Fruit fly (Drosophila melanogaster) whole organism, embryonic: Measurements from ENCODE around the gene CG14569.

Experiments used
- Atf6 ChIP-seq: fragments of 200-800 bp; sonication (Bioruptor generic); IDR thresholded peaks from 2 replicates; pipeline ENCODE4 v1.3.6; 2022; ENCODE audit warnings: missing biosample characterization, missing genetic modification characterization
- CG10147 ChIP-seq: fragments of 200-800 bp; sonication (Bioruptor generic); optimal IDR thresholded peaks from 2 replicates; lab custom pipeline; 2019; ENCODE audit warnings: missing biosample characterization, mild to moderate bottlenecking, missing genetic modification characterization, moderate library complexity
- CG10543 ChIP-seq: fragments of 200-800 bp; sonication (Bioruptor generic); optimal IDR thresholded peaks from 3 replicates; lab custom pipeline; 2017; ENCODE audit warnings: missing biosample characterization, mild to moderate bottlenecking, missing genetic modification characterization, moderate library complexity
- CG11085 ChIP-seq: fragments of 200-800 bp; sonication (Bioruptor generic); IDR thresholded peaks from 2 replicates; pipeline ENCODE4 v1.3.6; 2022; ENCODE audit warnings: missing biosample characterization, missing genetic modification characterization
- CG11398 ChIP-seq: fragments of 200-800 bp; sonication (Bioruptor generic); optimal IDR thresholded peaks from 2 replicates; lab custom pipeline; 2016; ENCODE audit warnings: missing biosample characterization, missing genetic modification characterization
- CG12744 ChIP-seq: fragments of 200-800 bp; sonication (Bioruptor generic); optimal IDR thresholded peaks from 2 replicates; lab custom pipeline; 2016; ENCODE audit warnings: missing biosample characterization, missing genetic modification characterization
- CG13123 ChIP-seq: fragments of 200-800 bp; sonication (Bioruptor generic); optimal IDR thresholded peaks from 2 replicates; lab custom pipeline; 2016; ENCODE audit warnings: missing biosample characterization, missing genetic modification characterization
- CG15073 ChIP-seq: fragments of 200-800 bp; sonication (Bioruptor generic); optimal IDR thresholded peaks from 2 replicates; lab custom pipeline; 2016; ENCODE audit warnings: missing biosample characterization, missing genetic modification characterization
- CG1647 ChIP-seq: fragments of 200-800 bp; sonication (Bioruptor generic); optimal IDR thresholded peaks from 3 replicates; lab custom pipeline; 2016; ENCODE audit warnings: missing biosample characterization, missing genetic modification characterization
- CG17359 ChIP-seq: fragments of 200-800 bp; sonication (Bioruptor generic); optimal IDR thresholded peaks from 3 replicates; lab custom pipeline; 2018; ENCODE audit warnings: missing biosample characterization, mild to moderate bottlenecking, missing genetic modification characterization, moderate library complexity
- CG17612 ChIP-seq: fragments of 200-800 bp; sonication (Bioruptor generic); IDR thresholded peaks from 2 replicates; pipeline ENCODE4 v1.3.6; 2022; ENCODE audit warnings: missing biosample characterization, missing genetic modification characterization
- CG17802 ChIP-seq: fragments of 200-800 bp; sonication (Bioruptor generic); optimal IDR thresholded peaks from 2 replicates; lab custom pipeline; 2018; ENCODE audit warnings: missing biosample characterization, mild to moderate bottlenecking, missing genetic modification characterization, moderate library complexity
- CG17829 ChIP-seq: fragments of 200-800 bp; optimal IDR thresholded peaks from 2 replicates; lab custom pipeline; 2019; ENCODE audit warnings: missing biosample characterization, mild to moderate bottlenecking, missing genetic modification characterization, moderate library complexity
- CG2116 ChIP-seq: fragments of 200-800 bp; sonication (Bioruptor generic); optimal IDR thresholded peaks from 3 replicates; lab custom pipeline; 2018; ENCODE audit warnings: missing biosample characterization, mild to moderate bottlenecking, missing genetic modification characterization
- CG4328 ChIP-seq: fragments of 200-800 bp; sonication (Bioruptor generic); optimal IDR thresholded peaks from 3 replicates; lab custom pipeline; 2017; ENCODE audit warnings: missing biosample characterization, missing genetic modification reagents, missing genetic modification characterization
- CG6175 ChIP-seq: fragments of 200-800 bp; sonication (Bioruptor generic); IDR thresholded peaks from 3 replicates; pipeline ENCODE4 v1.3.6; 2022; ENCODE audit warnings: missing biosample characterization, missing genetic modification characterization
- CG8944 ChIP-seq: fragments of 200-800 bp; sonication (Bioruptor generic); optimal IDR thresholded peaks from 3 replicates; lab custom pipeline; 2016; ENCODE audit warnings: missing biosample characterization, missing genetic modification characterization
- CG9437 ChIP-seq: fragments of 200-800 bp; sonication (Bioruptor generic); optimal IDR thresholded peaks from 2 replicates; lab custom pipeline; 2018; ENCODE audit warnings: missing biosample characterization, mild to moderate bottlenecking, missing genetic modification characterization
- CTCF ChIP-seq: fragments of 200-800 bp; sonication (Bioruptor generic); optimal IDR thresholded peaks from 2 replicates; lab custom pipeline; 2017; ENCODE audit warnings: missing biosample characterization, mild to moderate bottlenecking, missing genetic modification characterization, moderate library complexity
- CkIIα-i1 ChIP-seq: fragments of 200-800 bp; sonication (Bioruptor generic); IDR thresholded peaks from 2 replicates; pipeline ENCODE4 v1.3.6; 2022; ENCODE audit warnings: missing biosample characterization, missing genetic modification characterization
- Doc2 ChIP-seq: fragments of 200-800 bp; sonication (Bioruptor generic); IDR thresholded peaks from 2 replicates; pipeline ENCODE4 v1.3.6; 2022; ENCODE audit warnings: missing biosample characterization, missing genetic modification characterization
- Doc3 ChIP-seq: fragments of 200-800 bp; sonication (Bioruptor generic); IDR thresholded peaks from 3 replicates; pipeline ENCODE4 v1.3.6; 2022; ENCODE audit warnings: missing biosample characterization, missing genetic modification characterization; ENCODE audit not compliant: partially characterized antibody
- Dp ChIP-seq: fragments of 200-800 bp; sonication (Bioruptor generic); optimal IDR thresholded peaks from 2 replicates; lab custom pipeline; 2018; ENCODE audit warnings: missing biosample characterization, mild to moderate bottlenecking, missing genetic modification characterization, moderate library complexity
- Ets97D ChIP-seq: fragments of 200-800 bp; sonication (Bioruptor generic); optimal IDR thresholded peaks from 3 replicates; lab custom pipeline; 2016; ENCODE audit warnings: missing biosample characterization, missing genetic modification characterization
- Hr39 ChIP-seq: fragments of >200 bp; optimal IDR thresholded peaks from 2 replicates; lab custom pipeline; 2017
- Nf-YC ChIP-seq: fragments of 200-800 bp; optimal IDR thresholded peaks from 3 replicates; lab custom pipeline; 2019; ENCODE audit warnings: missing biosample characterization, mild to moderate bottlenecking, missing genetic modification characterization, moderate library complexity
- Oli ChIP-seq: fragments of 200-800 bp; sonication (Bioruptor generic); optimal IDR thresholded peaks from 2 replicates; lab custom pipeline; 2018; ENCODE audit warnings: missing biosample characterization, mild to moderate bottlenecking, missing genetic modification characterization, moderate library complexity
- Sin3A ChIP-seq: fragments of >200 bp; optimal IDR thresholded peaks from 2 replicates; lab custom pipeline; 2018
- Trl ChIP-seq, 3 experiments: fragments of >200 bp in 2 of 3; fragments of 200-800 bp in 1 of 3; sonication (Bioruptor generic) in 1 of 3; optimal IDR thresholded peaks; 2 replicates in 1 of 3; 3 replicates in 2 of 3; lab custom pipeline; 2016 to 2017; ENCODE audit warnings: missing biosample characterization in 1 of 3, missing genetic modification characterization in 1 of 3
- ab ChIP-seq: fragments of 200-800 bp; sonication (Bioruptor generic); optimal IDR thresholded peaks from 2 replicates; lab custom pipeline; 2016; ENCODE audit warnings: missing biosample characterization, missing genetic modification characterization
- amos ChIP-seq: fragments of 200-800 bp; sonication (Bioruptor generic); IDR thresholded peaks from 2 replicates; pipeline ENCODE4 v1.3.6; 2022; ENCODE audit warnings: missing biosample characterization, missing genetic modification characterization; ENCODE audit not compliant: partially characterized antibody
- ap ChIP-seq: fragments of 200-800 bp; sonication (Bioruptor generic); IDR thresholded peaks from 2 replicates; pipeline ENCODE4 v1.3.6; 2022; ENCODE audit warnings: missing biosample characterization, missing genetic modification characterization
- bsh ChIP-seq, 2 experiments: fragments of 200-800 bp; sonication (Bioruptor generic); optimal IDR thresholded peaks; 2 replicates each; lab custom pipeline; 2017 to 2018; ENCODE audit warnings: mild to moderate bottlenecking in 2 of 2, missing biosample characterization in 2 of 2, missing genetic modification characterization in 2 of 2, moderate library complexity in 1 of 2
- caup ChIP-seq: fragments of 200-800 bp; sonication (Bioruptor generic); optimal IDR thresholded peaks from 3 replicates; lab custom pipeline; 2017; ENCODE audit warnings: missing biosample characterization, mild to moderate bottlenecking, missing genetic modification characterization, moderate library complexity; ENCODE audit not compliant: severe bottlenecking
- dysf ChIP-seq: fragments of 200-800 bp; sonication (Bioruptor generic); IDR thresholded peaks from 3 replicates; pipeline ENCODE4 v1.3.6; 2022; ENCODE audit warnings: missing biosample characterization, missing genetic modification characterization
- fd102C ChIP-seq: fragments of 200-800 bp; sonication (Bioruptor generic); optimal IDR thresholded peaks from 2 replicates; lab custom pipeline; 2018; ENCODE audit warnings: missing biosample characterization, mild to moderate bottlenecking, missing genetic modification characterization, moderate library complexity
- fu2 ChIP-seq: fragments of 200-800 bp; sonication (Bioruptor generic); optimal IDR thresholded peaks from 2 replicates; lab custom pipeline; 2016; ENCODE audit warnings: missing biosample characterization, missing genetic modification characterization
- lab ChIP-seq: fragments of 200-800 bp; sonication (Bioruptor generic); optimal IDR thresholded peaks from 3 replicates; lab custom pipeline; 2017; ENCODE audit warnings: missing biosample characterization, missing genetic modification characterization, mild to moderate bottlenecking, moderate library complexity, missing genetic modification reagents
- lbe ChIP-seq: fragments of 200-800 bp; sonication (Bioruptor generic); optimal IDR thresholded peaks from 2 replicates; lab custom pipeline; 2016; ENCODE audit warnings: missing biosample characterization, mild to moderate bottlenecking, missing genetic modification characterization
- luna ChIP-seq: fragments of 200-800 bp; sonication (Bioruptor generic); optimal IDR thresholded peaks from 2 replicates; lab custom pipeline; 2016; ENCODE audit warnings: missing biosample characterization, missing genetic modification characterization
- pnt ChIP-seq: fragments of 200-800 bp; sonication (Bioruptor generic); optimal IDR thresholded peaks from 3 replicates; lab custom pipeline; 2016; ENCODE audit warnings: missing biosample characterization, missing genetic modification characterization
- pzg ChIP-seq: fragments of 200-800 bp; sonication (Bioruptor generic); optimal IDR thresholded peaks from 3 replicates; lab custom pipeline; 2018; ENCODE audit warnings: missing biosample characterization, mild to moderate bottlenecking, missing genetic modification characterization, moderate library complexity
- schlank ChIP-seq: fragments of 200-800 bp; sonication (Bioruptor generic); optimal IDR thresholded peaks from 2 replicates; lab custom pipeline; 2018; ENCODE audit warnings: missing biosample characterization, mild to moderate bottlenecking, missing genetic modification characterization
- scrt ChIP-seq: fragments of 200-800 bp; sonication (Bioruptor generic); optimal IDR thresholded peaks from 2 replicates; lab custom pipeline; 2018; ENCODE audit warnings: missing biosample characterization, mild to moderate bottlenecking, missing genetic modification characterization, moderate library complexity
- slbo ChIP-seq: fragments of 200-800 bp; sonication (Bioruptor generic); IDR thresholded peaks from 2 replicates; pipeline ENCODE4 v1.3.6; 2022; ENCODE audit warnings: missing biosample characterization, missing genetic modification characterization
- sqz ChIP-seq: fragments of 200-800 bp; sonication (Bioruptor generic); optimal IDR thresholded peaks from 3 replicates; lab custom pipeline; 2018; ENCODE audit warnings: missing biosample characterization, mild to moderate bottlenecking, missing genetic modification characterization
- tgo ChIP-seq: fragments of 200-800 bp; sonication (Bioruptor generic); IDR thresholded peaks from 3 replicates; pipeline ENCODE4 v1.3.6; 2022; ENCODE audit warnings: missing biosample characterization, missing genetic modification characterization
- trem ChIP-seq: fragments of 200-800 bp; optimal IDR thresholded peaks from 3 replicates; lab custom pipeline; 2019; ENCODE audit warnings: missing biosample characterization, mild to moderate bottlenecking, missing genetic modification characterization, moderate library complexity
- trh ChIP-seq: fragments of 200-800 bp; sonication (Bioruptor generic); optimal IDR thresholded peaks from 2 replicates; lab custom pipeline; 2016; ENCODE audit warnings: missing biosample characterization, missing genetic modification characterization
- unc-4 ChIP-seq: fragments of 200-800 bp; sonication (Bioruptor generic); IDR thresholded peaks from 2 replicates; pipeline ENCODE4 v1.3.6; 2022; ENCODE audit warnings: missing biosample characterization, missing genetic modification characterization; ENCODE audit not compliant: partially characterized antibody
- zfh1 ChIP-seq: fragments of 200-800 bp; sonication (Bioruptor generic); IDR thresholded peaks from 3 replicates; pipeline ENCODE4 v1.3.6; 2022; ENCODE audit warnings: missing biosample characterization, missing genetic modification characterization

The CG14569 gene

dm6 chr3L:21728616-21729047, 2.7 kb downstream of the CG14569 start, which contains the start of the genes CG11247 and Polr2H (continued):
- peak; percentile 84 for TF ChIP-seq luna (GFP tag; lab: Kevin White, UChicago)
- TF ChIP-seq pnt (GFP tag; lab: Kevin White, UChicago), result peak; percentile 97
- peak; percentile 40 for TF ChIP-seq CG15073 (GFP tag; lab: Kevin White, UChicago)
- TF ChIP-seq CG12744 (GFP tag; lab: Kevin White, UChicago), result peak; percentile 80
- TF ChIP-seq CG10543 (GFP tag; lab: Kevin White, UChicago), result peak; percentile 73
- no peak for TF ChIP-seq CTCF
- peak; percentile 92 for TF ChIP-seq zfh1 (GFP tag; lab: Robert Waterston, UW)
- peak; percentile 94 for TF ChIP-seq dysf
- peak; percentile 97 for TF ChIP-seq slbo (GFP tag; lab: Robert Waterston, UW)
- peak; percentile 77 for TF ChIP-seq caup (GFP tag; lab: Kevin White, UChicago)
- TF ChIP-seq CkIIα-i1, result peak; percentile 41; the same call in 1 of the 2 replicates
- peak; percentile 77 for TF ChIP-seq ap (GFP tag; lab: Robert Waterston, UW)
- peak; percentile 54 for TF ChIP-seq schlank (tag; lab: Kevin White, UChicago)
- peak; percentile 91 for TF ChIP-seq CG11085 (GFP tag; lab: Robert Waterston, UW)
- peak; percentile 83 for TF ChIP-seq CG6175 (GFP tag; lab: Robert Waterston, UW)
- TF ChIP-seq Atf6 (GFP tag; lab: Robert Waterston, UW), result peak; percentile 85
- peak; percentile 88 for TF ChIP-seq Ets97D (GFP tag; lab: Kevin White, UChicago)
- peak; percentile 48 for TF ChIP-seq scrt (GFP tag; lab: Kevin White, UChicago)
- peak; percentile 83 for TF ChIP-seq lab (GFP tag; lab: Kevin White, UChicago)
- peak; percentile 100 for TF ChIP-seq Sin3A (lab: Kevin White, UChicago)
- TF ChIP-seq CG10147, result peak; percentile 68
- peak; percentile 81 for TF ChIP-seq pzg
- TF ChIP-seq Dp, result peak; percentile 15
- peak; percentile 89 for TF ChIP-seq trem (tag; lab: Kevin White, UChicago)
- TF ChIP-seq Hr39, result no peak
- TF ChIP-seq CG17802 (tag; lab: Kevin White, UChicago), result peak; percentile 86
- peak; percentile 89 for TF ChIP-seq CG17829 (tag; lab: Kevin White, UChicago)
- TF ChIP-seq amos, result peak; percentile 72
- TF ChIP-seq CG2116 (GFP tag; lab: Kevin White, UChicago), result peak; percentile 83
- TF ChIP-seq CG8944 (GFP tag; lab: Kevin White, UChicago), result peak; percentile 95
- TF ChIP-seq CG17612 (GFP tag; lab: Robert Waterston, UW), result peak; percentile 81
- peak; percentile 69 for TF ChIP-seq CG4328
- no peak for TF ChIP-seq Trl (optimal IDR thresholded peaks at IDR 0.05; lab: Kevin White, UChicago)
- peak; percentile 95 for TF ChIP-seq Trl (GFP tag; optimal IDR thresholded peaks at IDR 0.05; lab: Kevin White, UChicago)
- TF ChIP-seq Nf-YC (tag; lab: Kevin White, UChicago), result peak; percentile 70
- TF ChIP-seq fu2 (GFP tag; lab: Kevin White, UChicago), result peak; percentile 95
- peak; percentile 73 for TF ChIP-seq unc-4
- TF ChIP-seq CG13123, result peak; percentile 84
- TF ChIP-seq fd102C (GFP tag; lab: Kevin White, UChicago), result no peak
- peak; percentile 62 for TF ChIP-seq lbe (GFP tag; lab: Kevin White, UChicago)
- TF ChIP-seq ab (GFP tag; lab: Kevin White, UChicago), result peak; percentile 87
- peak; percentile 71 for TF ChIP-seq Doc3
- TF ChIP-seq Oli (tag; lab: Kevin White, UChicago), result peak; percentile 78
- TF ChIP-seq CG11398, result peak; percentile 81
- TF ChIP-seq CG9437, result peak; percentile 19
- peak; percentile 72 for TF ChIP-seq CG17359
- TF ChIP-seq tgo, result peak; percentile 92
- TF ChIP-seq CG1647 (GFP tag; lab: Kevin White, UChicago), result peak; percentile 93
- TF ChIP-seq trh, result peak; percentile 88
- TF ChIP-seq sqz, result peak; percentile 28
- TF ChIP-seq Doc2 (GFP tag; lab: Robert Waterston, UW), result peak; percentile 82
- peak in 1 of 2 experiments; percentile 85 for TF ChIP-seq bsh (GFP tag; optimal IDR thresholded peaks at IDR 0.05; lab: Kevin White, UChicago)
